Fruit fly (Drosophila melanogaster): ENCODE data around the gene RpL34a.

The RpL34a gene

dm6 chr3R:26026631-26027274 lies 32.3 kb downstream of the RpL34a start (continued):
- TF ChIP-seq CG16813 (GFP tag; IDR thresholded peaks at IDR 0.05; ENCODE audit: partially characterized antibody) (no peak), Meics (GFP tag; optimal IDR thresholded peaks at IDR 0.05) (no peak), sim (GFP tag; IDR thresholded peaks at IDR 0.05) (0 out of 2 replicates have a peak, but pooled peaks have one; percentile 23), cwo (GFP tag; optimal IDR thresholded peaks at IDR 0.05) (peak; percentile 69), kni (GFP tag; optimal IDR thresholded peaks at IDR 0.05) (peak; percentile 62), Atf-2 (GFP tag; optimal IDR thresholded peaks at IDR 0.05) (no peak), sna (GFP tag; IDR thresholded peaks at IDR 0.05; ENCODE audit: partially characterized antibody) (no peak), CG7928 (GFP tag; optimal IDR thresholded peaks at IDR 0.05) (no peak), gem (tag; optimal IDR thresholded peaks at IDR 0.05) (no peak), Optix (GFP tag; IDR thresholded peaks at IDR 0.05) (no peak), CG17359 (tag; optimal IDR thresholded peaks at IDR 0.05) (peak; percentile 71), lab (GFP tag; optimal IDR thresholded peaks at IDR 0.05) (no peak), Stat92E (GFP tag; optimal IDR thresholded peaks at IDR 0.05) (peak in 1 of 3 experiments; percentile 57), cad (GFP tag; optimal IDR thresholded peaks at IDR 0.05) (no peak), jumu (GFP tag; optimal IDR thresholded peaks at IDR 0.05) (no peak), CG31224 (GFP tag; IDR thresholded peaks at IDR 0.05) (no peak), CG12155 (GFP tag; optimal IDR thresholded peaks at IDR 0.05) (no peak), CG9876 (GFP tag; optimal IDR thresholded peaks at IDR 0.05) (no peak), da (GFP tag; optimal IDR thresholded peaks at IDR 0.05) (no peak), Dad (GFP tag; optimal IDR thresholded peaks at IDR 0.05) (no peak), Ssrp (tag; optimal IDR thresholded peaks at IDR 0.05) (no peak), bcd (GFP tag; optimal IDR thresholded peaks at IDR 0.05) (no peak), HmgZ (tag; optimal IDR thresholded peaks at IDR 0.05) (no peak), CG12104 (GFP tag; optimal IDR thresholded peaks at IDR 0.05) (no peak), stc (GFP tag; IDR thresholded peaks at IDR 0.05) (no peak), CG4328 (GFP tag; optimal IDR thresholded peaks at IDR 0.05) (no peak), zf30C (GFP tag; optimal IDR thresholded peaks at IDR 0.05) (no peak), p53 (GFP tag; optimal IDR thresholded peaks at IDR 0.05) (peak; percentile 33), mam (GFP tag; optimal IDR thresholded peaks at IDR 0.05) (no peak), CG13775 (GFP tag; optimal IDR thresholded peaks at IDR 0.05) (no peak), tup (GFP tag; optimal IDR thresholded peaks at IDR 0.05) (no peak), sqz (GFP tag; optimal IDR thresholded peaks at IDR 0.05) (peak; percentile 93), mirr (GFP tag; optimal IDR thresholded peaks at IDR 0.05) (no peak), bsh (GFP tag; optimal IDR thresholded peaks at IDR 0.05) (no peak), CG6689 (GFP tag; IDR thresholded peaks at IDR 0.05) (no peak), Dek (tag; optimal IDR thresholded peaks at IDR 0.05) (no peak), Hr3 (GFP tag; optimal IDR thresholded peaks at IDR 0.05) (no peak), MESR4 (GFP tag; optimal IDR thresholded peaks at IDR 0.05) (no peak), CG2889 (GFP tag; IDR thresholded peaks at IDR 0.05) (no peak), CG14710 (tag; optimal IDR thresholded peaks at IDR 0.05) (no peak), Abd-B (GFP tag; optimal IDR thresholded peaks at IDR 0.05) (no peak), yki (optimal IDR thresholded peaks at IDR 0.05) (no peak), CG15073 (GFP tag; optimal IDR thresholded peaks at IDR 0.05) (no peak), unpg (GFP tag; optimal IDR thresholded peaks at IDR 0.05) (no peak), bigmax (GFP tag; optimal IDR thresholded peaks at IDR 0.05) (no peak), Awh (GFP tag; IDR thresholded peaks at IDR 0.05) (0 out of 2 replicates have a peak, but pooled peaks have one; percentile 45), gcm2 (GFP tag; optimal IDR thresholded peaks at IDR 0.05) (no peak), inv (GFP tag; IDR thresholded peaks at IDR 0.05; ENCODE audit: partially characterized antibody) (no peak), CG9609 (GFP tag; optimal IDR thresholded peaks at IDR 0.05) (no peak), jing (GFP tag; optimal IDR thresholded peaks at IDR 0.05) (no peak)
